Worm (Caenorhabditis elegans) whole organism, L4 larva: ENCODE data around the gene icd-1.

ENCODE experiments used
- D1046.2 ChIP-seq: fragments of 200-800 bp; sonication (Bioruptor generic); IDR thresholded peaks from 2 replicates; pipeline ENCODE4 v1.3.6; 2022; ENCODE audit warnings: missing genetic modification characterization, missing compliant biosample characterization
- F37D6.2 ChIP-seq: sonication (generic microtip); optimal IDR thresholded peaks from 2 replicates; lab custom pipeline; 2016; ENCODE audit warnings: mild to moderate bottlenecking, missing genetic modification characterization, missing compliant biosample characterization
- F44E2.7 ChIP-seq: fragments of 200-800 bp; sonication (Bioruptor generic); IDR thresholded peaks from 2 replicates; pipeline ENCODE4 v2.1.2; 2022; ENCODE audit warnings: missing genetic modification characterization, missing compliant biosample characterization
- Y48G9A.11 ChIP-seq: fragments of 200-800 bp; sonication (Bioruptor generic); IDR thresholded peaks from 2 replicates; pipeline ENCODE4 v1.3.6; 2022; ENCODE audit warnings: missing genetic modification reagents, missing genetic modification characterization, missing compliant biosample characterization
- Y5F2A.4 ChIP-seq: fragments of 200-800 bp; sonication (Bioruptor generic); optimal IDR thresholded peaks from 2 replicates; lab custom pipeline; 2018; ENCODE audit warnings: mild to moderate bottlenecking, missing genetic modification characterization, missing compliant biosample characterization
- Y75B8A.6 ChIP-seq: fragments of 200-800 bp; sonication (Bioruptor generic); IDR thresholded peaks from 2 replicates; pipeline ENCODE4 v1.3.6; 2022; ENCODE audit warnings: missing genetic modification reagents, missing genetic modification characterization, missing compliant biosample characterization
- ZK337.2 ChIP-seq: fragments of 200-800 bp; sonication (Bioruptor generic); IDR thresholded peaks from 2 replicates; pipeline ENCODE4 v1.3.6; 2022; ENCODE audit warnings: missing genetic modification reagents, missing genetic modification characterization, missing compliant biosample characterization
- aha-1 ChIP-seq: fragments of 150-350 bp; peaks from one replicate; lab custom pipeline; 2014; ENCODE audit warnings: missing biosample characterization, missing genetic modification characterization
- arid-1 ChIP-seq: fragments of 200-800 bp; sonication (Bioruptor generic); conservative IDR thresholded peaks from 2 replicates; pipeline ENCODE4 v1.3.6; 2022; ENCODE audit warnings: missing genetic modification reagents, missing genetic modification characterization, missing compliant biosample characterization
- ceh-28 ChIP-seq: fragments of 150-350 bp; optimal IDR thresholded peaks from 2 replicates; lab custom pipeline; 2014; ENCODE audit warnings: missing biosample characterization, missing genetic modification reagents, missing genetic modification characterization
- ceh-62 ChIP-seq: sonication (generic microtip); optimal IDR thresholded peaks from 2 replicates; lab custom pipeline; 2017; ENCODE audit warnings: missing biosample characterization, missing genetic modification characterization
- cey-2 ChIP-seq: sonication (generic microtip); optimal IDR thresholded peaks from 3 replicates; lab custom pipeline; 2017; ENCODE audit warnings: missing genetic modification characterization, mild to moderate bottlenecking, missing compliant biosample characterization, antibody characterized with exemption, borderline replicate concordance; ENCODE audit not compliant: insufficient read depth
- daf-16 ChIP-seq, 3 experiments: sonication (generic microtip); optimal IDR thresholded peaks; 2 replicates each; lab custom pipeline; 2016 to 2017; ENCODE audit warnings: missing genetic modification characterization in 3 of 3, missing genetic modification reagents in 3 of 3, mild to moderate bottlenecking in 2 of 3, missing compliant biosample characterization in 2 of 3, missing biosample characterization in 1 of 3, moderate library complexity in 1 of 3
- daf-19 ChIP-seq: fragments of 200-800 bp; sonication (Bioruptor generic); conservative IDR thresholded peaks from 2 replicates; pipeline ENCODE4 v1.3.6; 2022; ENCODE audit warnings: missing genetic modification characterization, missing compliant biosample characterization
- dmd-6 ChIP-seq: fragments of 200-800 bp; sonication (Bioruptor generic); IDR thresholded peaks from 2 replicates; pipeline ENCODE4 v1.3.6; 2022; ENCODE audit warnings: missing genetic modification reagents, missing genetic modification characterization, missing compliant biosample characterization
- egl-27 ChIP-seq: sonication (generic microtip); optimal IDR thresholded peaks from 3 replicates; lab custom pipeline; 2017; ENCODE audit warnings: missing biosample characterization, missing genetic modification reagents, missing genetic modification characterization
- egl-43 ChIP-seq: fragments of 200-800 bp; sonication (Bioruptor generic); IDR thresholded peaks from 2 replicates; pipeline ENCODE4 v1.3.6; 2022; ENCODE audit warnings: missing genetic modification reagents, missing genetic modification characterization, missing compliant biosample characterization
- hif-1 ChIP-seq, 2 experiments: sonication (generic microtip); optimal IDR thresholded peaks; 2 replicates each; lab custom pipeline; 2016 to 2017; ENCODE audit warnings: missing compliant biosample characterization in 2 of 2, missing genetic modification characterization in 2 of 2, missing genetic modification reagents in 2 of 2, missing genotype in 2 of 2, mild to moderate bottlenecking in 1 of 2
- hlh-11 ChIP-seq: fragments of 200-800 bp; sonication (Bioruptor generic); optimal IDR thresholded peaks from 2 replicates; lab custom pipeline; 2018; ENCODE audit warnings: mild to moderate bottlenecking, missing genetic modification characterization, missing compliant biosample characterization
- lim-7 ChIP-seq: fragments of 200-800 bp; sonication (Bioruptor generic); IDR thresholded peaks from 2 replicates; pipeline ENCODE4 v1.3.6; 2022; ENCODE audit warnings: missing genetic modification characterization, missing compliant biosample characterization
- lin-13 ChIP-seq: fragments of 150-350 bp; optimal IDR thresholded peaks from 2 replicates; lab custom pipeline; 2014; ENCODE audit warnings: missing biosample characterization, missing genetic modification reagents, missing genetic modification characterization
- lin-15B ChIP-seq: fragments of 150-350 bp; sonication (generic microtip); optimal IDR thresholded peaks from 3 replicates; lab custom pipeline; 2014; ENCODE audit warnings: missing biosample characterization, missing genetic modification characterization
- lir-3 ChIP-seq: sonication (generic microtip); optimal IDR thresholded peaks from 2 replicates; lab custom pipeline; 2016; ENCODE audit warnings: mild to moderate bottlenecking, missing genetic modification characterization, missing compliant biosample characterization
- lsy-2 ChIP-seq, 2 experiments: fragments of 150-350 bp in 1 of 2; sonication (generic microtip) in 1 of 2; optimal IDR thresholded peaks; 2 replicates each; lab custom pipeline; 2014 to 2017; ENCODE audit warnings: missing biosample characterization in 2 of 2, missing genetic modification characterization in 2 of 2
- mdl-1 ChIP-seq, 2 experiments: fragments of 150-350 bp in 1 of 2; sonication (generic microtip) in 1 of 2; optimal IDR thresholded peaks; 2 replicates each; lab custom pipeline; 2014 to 2017; ENCODE audit warnings: missing biosample characterization in 2 of 2, missing genetic modification characterization in 2 of 2
- mxl-2 ChIP-seq: fragments of 200-800 bp; sonication (Bioruptor generic); conservative IDR thresholded peaks from 2 replicates; pipeline ENCODE4 v1.3.6; 2022; ENCODE audit warnings: missing genetic modification reagents, missing genetic modification characterization, missing compliant biosample characterization
- mxl-3 ChIP-seq: fragments of 200-800 bp; sonication (Bioruptor generic); optimal IDR thresholded peaks from 2 replicates; lab custom pipeline; 2018; ENCODE audit warnings: mild to moderate bottlenecking, missing genetic modification characterization, missing compliant biosample characterization
- nhr-10 ChIP-seq: fragments of 150-350 bp; optimal IDR thresholded peaks from 2 replicates; lab custom pipeline; 2014; ENCODE audit warnings: missing biosample characterization, missing genetic modification characterization
- nhr-11 ChIP-seq: fragments of 150-350 bp; optimal IDR thresholded peaks from 2 replicates; lab custom pipeline; 2014; ENCODE audit warnings: missing biosample characterization, missing genetic modification characterization
- nhr-111 ChIP-seq: fragments of 200-800 bp; sonication (Bioruptor generic); optimal IDR thresholded peaks from 2 replicates; lab custom pipeline; 2018; ENCODE audit warnings: mild to moderate bottlenecking, missing genetic modification characterization, missing compliant biosample characterization
- nhr-28 ChIP-seq: fragments of 150-350 bp; optimal IDR thresholded peaks from 2 replicates; lab custom pipeline; 2014; ENCODE audit warnings: missing biosample characterization, missing genetic modification characterization
- nhr-48 ChIP-seq: sonication (generic microtip); optimal IDR thresholded peaks from 2 replicates; lab custom pipeline; 2016; ENCODE audit warnings: mild to moderate bottlenecking, missing genetic modification characterization, missing compliant biosample characterization
- nhr-6 ChIP-seq: fragments of 150-350 bp; optimal IDR thresholded peaks from 2 replicates; lab custom pipeline; 2014; ENCODE audit warnings: missing biosample characterization, missing genetic modification characterization
- php-3 ChIP-seq: fragments of 200-800 bp; sonication (Bioruptor generic); IDR thresholded peaks from 2 replicates; pipeline ENCODE4 v1.3.6; 2022; ENCODE audit warnings: missing genetic modification reagents, missing genetic modification characterization, missing compliant biosample characterization
- saeg-2 ChIP-seq: fragments of 200-800 bp; sonication (Bioruptor generic); IDR thresholded peaks from 2 replicates; pipeline ENCODE4 v1.3.6; 2022; ENCODE audit warnings: missing genetic modification reagents, missing genetic modification characterization, missing compliant biosample characterization
- sdz-12 ChIP-seq: fragments of 200-800 bp; sonication (Bioruptor generic); optimal IDR thresholded peaks from 2 replicates; lab custom pipeline; 2018; ENCODE audit warnings: mild to moderate bottlenecking, missing genetic modification characterization, missing compliant biosample characterization
- set-16 ChIP-seq: fragments of 200-800 bp; sonication (Bioruptor generic); IDR thresholded peaks from 2 replicates; pipeline ENCODE4 v1.3.6; 2022; ENCODE audit warnings: missing genetic modification reagents, missing genetic modification characterization, missing compliant biosample characterization
- skn-1 ChIP-seq: fragments of 150-350 bp; optimal IDR thresholded peaks from 2 replicates; lab custom pipeline; 2014; ENCODE audit warnings: missing biosample characterization, missing genetic modification characterization
- snpc-4 ChIP-seq: fragments of 150-350 bp; optimal IDR thresholded peaks from 2 replicates; lab custom pipeline; 2014; ENCODE audit warnings: missing biosample characterization, missing genetic modification characterization
- spr-1 ChIP-seq: sonication (generic microtip); optimal IDR thresholded peaks from 2 replicates; lab custom pipeline; 2016; ENCODE audit warnings: mild to moderate bottlenecking, missing genetic modification characterization, missing compliant biosample characterization
- spr-3 ChIP-seq: fragments of 200-800 bp; sonication (Bioruptor generic); optimal IDR thresholded peaks from 2 replicates; lab custom pipeline; 2018; ENCODE audit warnings: mild to moderate bottlenecking, missing genetic modification characterization, missing compliant biosample characterization
- tag-97 ChIP-seq: fragments of 200-800 bp; sonication (Bioruptor generic); IDR thresholded peaks from 2 replicates; pipeline ENCODE4 v1.3.6; 2022; ENCODE audit warnings: missing genetic modification characterization, missing compliant biosample characterization
- unc-62 ChIP-seq, 3 experiments: fragments of 150-350 bp in 1 of 3; sonication (generic microtip); optimal IDR thresholded peaks in 2 of 3; peaks in 1 of 3; 1 replicate in 1 of 3; 2 replicates in 2 of 3; lab custom pipeline; 2014 to 2017; ENCODE audit warnings: missing biosample characterization in 3 of 3, missing genetic modification characterization in 3 of 3, missing genetic modification reagents in 3 of 3, missing genotype in 1 of 3
- vab-7 ChIP-seq: fragments of 200-800 bp; sonication (Bioruptor generic); IDR thresholded peaks from 2 replicates; pipeline ENCODE4 v1.3.6; 2022; ENCODE audit warnings: missing genetic modification reagents, missing genetic modification characterization, missing compliant biosample characterization
- zag-1 ChIP-seq: fragments of 150-350 bp; optimal IDR thresholded peaks from 2 replicates; lab custom pipeline; 2014; ENCODE audit warnings: missing biosample characterization, missing genetic modification characterization
- zfp-2 ChIP-seq: sonication (generic microtip); optimal IDR thresholded peaks from 2 replicates; lab custom pipeline; 2016; ENCODE audit warnings: mild to moderate bottlenecking, missing genetic modification characterization, missing compliant biosample characterization
- zip-11 ChIP-seq: fragments of 200-800 bp; sonication (Bioruptor generic); IDR thresholded peaks from 2 replicates; pipeline ENCODE4 v1.3.6; 2022; ENCODE audit warnings: missing genetic modification characterization, missing compliant biosample characterization
- zip-2 ChIP-seq: fragments of 150-350 bp; optimal IDR thresholded peaks from 2 replicates; lab custom pipeline; 2014; ENCODE audit warnings: missing biosample characterization, missing genetic modification characterization
- ztf-7 ChIP-seq: fragments of 150-350 bp; optimal IDR thresholded peaks from 2 replicates; lab custom pipeline; 2014; ENCODE audit warnings: missing biosample characterization, missing genetic modification characterization

The icd-1 gene

ce11 chrII:6588605-6589292, at the start of gene icd-1:
Gene icd-1 (minus strand): TSS chrII:6588655.
- TF ChIP-seq snpc-4 (no peak), lir-3 (peak; percentile 7), skn-1 (tag; lab: Kevin White, UChicago) (no peak), zfp-2 (tag; lab: Kevin White, UChicago) (peak; percentile 74), cey-2 (no peak), mdl-1 (tag; optimal IDR thresholded peaks at IDR 0.05; lab: Kevin White, UChicago) (peak; percentile 56 to 77), dmd-6 (GFP tag; lab: Robert Waterston, UW) (peak; percentile 91), lin-13 (GFP tag; lab: Kevin White, UChicago) (peak; percentile 92), nhr-28 (tag; lab: Kevin White, UChicago) (peak; percentile 90), Y75B8A.6 (GFP tag; lab: Robert Waterston, UW) (0 out of 2 replicates have a peak, but pooled peaks have one; percentile 11), saeg-2 (GFP tag; lab: Robert Waterston, UW) (peak; percentile 78), php-3 (GFP tag; lab: Robert Waterston, UW) (peak; percentile 93), daf-19 (GFP tag; lab: Robert Waterston, UW) (peak; percentile 88), ZK337.2 (no peak), mxl-3 (GFP tag; lab: Kevin White, UChicago) (peak; percentile 72), unc-62 (GFP tag; optimal IDR thresholded peaks at IDR 0.05 in 1 of 2; lab: Kevin White, UChicago) (peak in 1 of 2 experiments; percentile 98), unc-62 (tag; optimal IDR thresholded peaks at IDR 0.05; lab: Kevin White, UChicago) (no peak), sdz-12 (GFP tag; lab: Kevin White, UChicago) (no peak), nhr-6 (peak; percentile 57), zip-11 (GFP tag; lab: Robert Waterston, UW) (no peak), Y48G9A.11 (GFP tag; lab: Robert Waterston, UW) (peak; percentile 73), ceh-62 (tag; lab: Kevin White, UChicago) (no peak), nhr-11 (tag; lab: Kevin White, UChicago) (peak; percentile 95), nhr-10 (tag; lab: Kevin White, UChicago) (peak; percentile 72), mxl-2 (no peak), spr-3 (GFP tag; lab: Kevin White, UChicago) (peak; percentile 71), F44E2.7 (GFP tag; lab: Robert Waterston, UW) (no peak), F37D6.2 (tag; lab: Kevin White, UChicago) (peak; percentile 86), ztf-7 (tag; lab: Kevin White, UChicago) (peak; percentile 78), set-16 (GFP tag; lab: Robert Waterston, UW) (peak; percentile 38; the same call in 1 of the 2 replicates), hlh-11 (tag; lab: Kevin White, UChicago) (peak; percentile 97), nhr-111 (no peak), zip-2 (tag; lab: Kevin White, UChicago) (peak; percentile 75), lin-15B (tag; lab: Kevin White, UChicago) (peak; percentile 58), aha-1 (tag; lab: Kevin White, UChicago) (peak; percentile 99), arid-1 (GFP tag; lab: Robert Waterston, UW) (peak; percentile 86), vab-7 (GFP tag; lab: Robert Waterston, UW) (peak; percentile 44; the same call in 1 of the 2 replicates), Y5F2A.4 (peak; percentile 56), spr-1 (peak; percentile 81), egl-43 (peak; percentile 78), egl-27 (tag; lab: Kevin White, UChicago) (no peak), nhr-48 (peak; percentile 92), lsy-2 (tag; optimal IDR thresholded peaks at IDR 0.05; lab: Kevin White, UChicago) (peak; percentile 91 to 95), zag-1 (tag; lab: Kevin White, UChicago) (peak; percentile 65), ceh-28 (tag; lab: Kevin White, UChicago) (peak; percentile 47), D1046.2 (GFP tag; lab: Robert Waterston, UW) (peak; percentile 58; the same call in 1 of the 2 replicates), daf-16 (GFP tag; optimal IDR thresholded peaks at IDR 0.05; lab: Kevin White, UChicago) (peak; percentile 15 to 88), daf-16 (tag; optimal IDR thresholded peaks at IDR 0.05; lab: Kevin White, UChicago) (peak; percentile 57), hif-1 (tag; optimal IDR thresholded peaks at IDR 0.05; lab: Kevin White, UChicago) (peak; percentile 47 to 83), lim-7 (no peak), tag-97 (GFP tag; lab: Robert Waterston, UW) (0 out of 2 replicates have a peak, but pooled peaks have one; percentile 37)
